Fruit fly (Drosophila melanogaster) whole organism, embryonic: ENCODE results near the gene CG15594.

ENCODE experiments used
- CG32532 ChIP-seq: fragments of 200-800 bp; sonication (Bioruptor generic); IDR thresholded peaks from 2 replicates; pipeline ENCODE4 v1.3.6; 2022; ENCODE audit warnings: missing biosample characterization, missing genetic modification characterization
- CG8478 ChIP-seq: fragments of >200 bp; optimal IDR thresholded peaks from 2 replicates; lab custom pipeline; 2018
- CG8924 ChIP-seq: fragments of 200-800 bp; optimal IDR thresholded peaks from 3 replicates; lab custom pipeline; 2019; ENCODE audit warnings: missing biosample characterization, mild to moderate bottlenecking, missing genetic modification characterization, moderate library complexity
- eyg ChIP-seq: fragments of 200-800 bp; sonication (Bioruptor generic); optimal IDR thresholded peaks from 3 replicates; lab custom pipeline; 2016; ENCODE audit warnings: missing biosample characterization, missing genetic modification characterization

DNA sequence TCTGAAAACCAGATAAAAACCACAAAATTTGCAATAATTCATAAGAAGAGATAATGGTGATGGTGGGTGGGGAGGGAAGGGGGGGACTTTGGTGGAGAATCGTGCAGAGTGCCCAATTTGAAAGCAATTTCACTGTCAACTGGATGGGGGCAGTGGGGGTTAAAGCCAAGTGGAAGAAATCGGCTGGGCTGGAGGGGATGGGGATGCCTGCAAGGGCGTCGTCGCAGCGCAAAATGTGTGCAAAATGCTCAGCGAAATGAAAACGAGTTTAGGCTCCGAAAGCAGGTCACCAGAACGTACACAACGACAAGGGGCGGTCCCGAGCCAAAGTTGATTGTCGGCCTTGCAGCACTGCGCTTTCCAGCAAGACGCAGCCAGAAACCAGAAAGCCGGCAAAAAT is 34.7 kb upstream of the CG15594 start:
- TF ChIP-seq CG8478 (lab: Kevin White, UChicago) (no peak), CG32532 (no peak), CG8924 (tag; lab: Kevin White, UChicago) (no peak), eyg (no peak)
